Fruit fly (Drosophila melanogaster): ENCODE measurements around the gene Polr2M.

Polr2M gene

dm6 chr3R:19228080-19228479, 1.2 kb upstream of the Polr2M start, which contains the start of gene CG11703:
Gene CG11703 (minus strand): TSS chr3R:19228180.
- TF ChIP-seq psq (optimal IDR thresholded peaks at IDR 0.05) (no peak), EcR (GFP tag; optimal IDR thresholded peaks at IDR 0.05) (no peak), pan (optimal IDR thresholded peaks at IDR 0.05) (no peak), Dll (optimal IDR thresholded peaks at IDR 0.05) (no peak), usp (GFP tag; optimal IDR thresholded peaks at IDR 0.05) (no peak), CG8478 (optimal IDR thresholded peaks at IDR 0.05) (no peak)

dm6 chr3R:19238934-19239333, 9.7 kb downstream of the Polr2M start:
- TF ChIP-seq pan (optimal IDR thresholded peaks at IDR 0.05) (no peak), usp (GFP tag; optimal IDR thresholded peaks at IDR 0.05) (no peak), Dll (optimal IDR thresholded peaks at IDR 0.05) (no peak), EcR (GFP tag; optimal IDR thresholded peaks at IDR 0.05) (no peak), psq (optimal IDR thresholded peaks at IDR 0.05) (no peak), CG8478 (optimal IDR thresholded peaks at IDR 0.05) (no peak)

dm6 chr3R:19245399-19245798, 16.1 kb downstream of the Polr2M start:
- TF ChIP-seq EcR (GFP tag; optimal IDR thresholded peaks at IDR 0.05) (no peak), usp (GFP tag; optimal IDR thresholded peaks at IDR 0.05) (no peak), Dll (optimal IDR thresholded peaks at IDR 0.05) (no peak), pan (optimal IDR thresholded peaks at IDR 0.05) (no peak)

- TF ChIP-seq EcR (GFP tag; optimal IDR thresholded peaks at IDR 0.05) = no peak
- no peak for TF ChIP-seq usp (GFP tag; optimal IDR thresholded peaks at IDR 0.05)
- no peak for TF ChIP-seq CG8478 (optimal IDR thresholded peaks at IDR 0.05)
- no peak for TF ChIP-seq Dll (optimal IDR thresholded peaks at IDR 0.05)
- no peak for TF ChIP-seq psq (optimal IDR thresholded peaks at IDR 0.05)
- no peak for TF ChIP-seq pan (optimal IDR thresholded peaks at IDR 0.05)
Measured at dm6 chr3R:19246080-19246637, 16.9 kb downstream of the Polr2M start, which contains the start of gene unc79. Gene unc79 (minus strand): TSS chr3R:19246130.

- TF ChIP-seq usp (GFP tag; optimal IDR thresholded peaks at IDR 0.05) = no peak
- TF ChIP-seq EcR (GFP tag; optimal IDR thresholded peaks at IDR 0.05) = no peak
- TF ChIP-seq CG8478 (optimal IDR thresholded peaks at IDR 0.05) = no peak
- no peak for TF ChIP-seq Dll (optimal IDR thresholded peaks at IDR 0.05)
Measured at dm6 chr3R:19248036-19248435, 18.8 kb downstream of the Polr2M start, which contains the start of gene CG5217. Gene CG5217 (minus strand): TSS chr3R:19248136.

dm6 chr3R:19250063-19250462, 20.8 kb downstream of the Polr2M start:
- TF ChIP-seq psq (optimal IDR thresholded peaks at IDR 0.05) = no peak

- TF ChIP-seq psq (optimal IDR thresholded peaks at IDR 0.05) = no peak
- TF ChIP-seq Dll (optimal IDR thresholded peaks at IDR 0.05) = no peak
- no peak for TF ChIP-seq EcR (GFP tag; optimal IDR thresholded peaks at IDR 0.05)
- TF ChIP-seq pan (optimal IDR thresholded peaks at IDR 0.05) = no peak
- TF ChIP-seq CG8478 (optimal IDR thresholded peaks at IDR 0.05) = no peak
- no peak for TF ChIP-seq usp (GFP tag; optimal IDR thresholded peaks at IDR 0.05)
Measured at dm6 chr3R:19253975-19254374, 24.7 kb downstream of the Polr2M start.

- TF ChIP-seq usp (GFP tag; optimal IDR thresholded peaks at IDR 0.05) (no peak), psq (optimal IDR thresholded peaks at IDR 0.05) (no peak)
Measured at dm6 chr3R:19255255-19255654, 26.0 kb downstream of the Polr2M start.

dm6 chr3R:19256477-19256876, 27.2 kb downstream of the Polr2M start, which contains the start of gene CG14280:
Gene CG14280 (plus strand): TSS chr3R:19256777.
- TF ChIP-seq pan (optimal IDR thresholded peaks at IDR 0.05) (no peak), CG8478 (optimal IDR thresholded peaks at IDR 0.05) (no peak), Dll (optimal IDR thresholded peaks at IDR 0.05) (no peak), psq (optimal IDR thresholded peaks at IDR 0.05) (no peak), usp (GFP tag; optimal IDR thresholded peaks at IDR 0.05) (no peak), EcR (GFP tag; optimal IDR thresholded peaks at IDR 0.05) (no peak)

- TF ChIP-seq CG8478 (optimal IDR thresholded peaks at IDR 0.05) (no peak), usp (GFP tag; optimal IDR thresholded peaks at IDR 0.05) (no peak), psq (optimal IDR thresholded peaks at IDR 0.05) (no peak), EcR (GFP tag; optimal IDR thresholded peaks at IDR 0.05) (no peak), pan (optimal IDR thresholded peaks at IDR 0.05) (no peak), Dll (optimal IDR thresholded peaks at IDR 0.05) (no peak)
Measured at dm6 chr3R:19264789-19265188, 35.5 kb downstream of the Polr2M start.

- no peak for TF ChIP-seq Dll (optimal IDR thresholded peaks at IDR 0.05)
- no peak for TF ChIP-seq pan (optimal IDR thresholded peaks at IDR 0.05)
- TF ChIP-seq usp (GFP tag; optimal IDR thresholded peaks at IDR 0.05) = no peak
- no peak for TF ChIP-seq EcR (GFP tag; optimal IDR thresholded peaks at IDR 0.05)
- TF ChIP-seq psq (optimal IDR thresholded peaks at IDR 0.05) = no peak
- TF ChIP-seq CG8478 (optimal IDR thresholded peaks at IDR 0.05) = no peak
Measured at dm6 chr3R:19271125-19271524, 41.9 kb downstream of the Polr2M start.

- no peak for TF ChIP-seq CG8478 (optimal IDR thresholded peaks at IDR 0.05)
- TF ChIP-seq pan (optimal IDR thresholded peaks at IDR 0.05) = no peak
- TF ChIP-seq Dll (optimal IDR thresholded peaks at IDR 0.05) = no peak
Measured at dm6 chr3R:19274028-19274427, 44.8 kb downstream of the Polr2M start.

- no peak for TF ChIP-seq CG8478 (optimal IDR thresholded peaks at IDR 0.05)
- TF ChIP-seq Dll (optimal IDR thresholded peaks at IDR 0.05) = no peak
- no peak for TF ChIP-seq EcR (GFP tag; optimal IDR thresholded peaks at IDR 0.05)
Measured at dm6 chr3R:19276135-19276534, 46.9 kb downstream of the Polr2M start.
